Fruit fly (Drosophila melanogaster) whole organism, embryonic: ENCODE measurements around the gene CG13117.

Source experiments
- Atf6 ChIP-seq: fragments of 200-800 bp; sonication (Bioruptor generic); IDR thresholded peaks from 2 replicates; pipeline ENCODE4 v1.3.6; 2022; ENCODE audit warnings: missing biosample characterization, missing genetic modification characterization
- Bgb ChIP-seq: fragments of 200-800 bp; sonication (Bioruptor generic); IDR thresholded peaks from 2 replicates; pipeline ENCODE4 v1.3.6; 2022; ENCODE audit warnings: missing biosample characterization, missing genetic modification characterization; ENCODE audit not compliant: partially characterized antibody
- CG10209 ChIP-seq: fragments of 200-800 bp; sonication (Bioruptor generic); optimal IDR thresholded peaks from 3 replicates; lab custom pipeline; 2017; ENCODE audit warnings: missing biosample characterization, mild to moderate bottlenecking, missing genetic modification characterization, missing genetic modification reagents
- CG11093 ChIP-seq: fragments of 200-800 bp; sonication (Bioruptor generic); IDR thresholded peaks from 3 replicates; pipeline ENCODE4 v1.3.6; 2022; ENCODE audit warnings: missing biosample characterization, missing genetic modification characterization
- CG11247 ChIP-seq: fragments of 200-800 bp; sonication (Bioruptor generic); IDR thresholded peaks from 2 replicates; pipeline ENCODE4 v1.3.6; 2022; ENCODE audit warnings: missing biosample characterization, missing genetic modification characterization
- CG12219 ChIP-seq: fragments of 200-800 bp; sonication (Bioruptor generic); optimal IDR thresholded peaks from 3 replicates; lab custom pipeline; 2018; ENCODE audit warnings: missing biosample characterization, mild to moderate bottlenecking, missing genetic modification characterization
- CG14860 ChIP-seq: fragments of 200-800 bp; sonication (Bioruptor generic); IDR thresholded peaks from 3 replicates; pipeline ENCODE4 v1.3.6; 2022; ENCODE audit warnings: missing biosample characterization, missing genetic modification characterization; ENCODE audit not compliant: partially characterized antibody
- CG15073 ChIP-seq: fragments of 200-800 bp; sonication (Bioruptor generic); optimal IDR thresholded peaks from 2 replicates; lab custom pipeline; 2016; ENCODE audit warnings: missing biosample characterization, missing genetic modification characterization
- CG15479 ChIP-seq: fragments of 200-800 bp; sonication (Bioruptor generic); optimal IDR thresholded peaks from 3 replicates; lab custom pipeline; 2019; ENCODE audit warnings: missing biosample characterization, mild to moderate bottlenecking, missing genetic modification characterization, moderate library complexity
- CG1603 ChIP-seq: fragments of 200-800 bp; sonication (Bioruptor generic); optimal IDR thresholded peaks from 2 replicates; lab custom pipeline; 2019; ENCODE audit warnings: missing biosample characterization, mild to moderate bottlenecking, missing genetic modification characterization, moderate library complexity
- CG16815 ChIP-seq: fragments of 200-800 bp; sonication (Bioruptor generic); optimal IDR thresholded peaks from 3 replicates; lab custom pipeline; 2017; ENCODE audit warnings: missing biosample characterization, mild to moderate bottlenecking, missing genetic modification characterization
- CG17385 ChIP-seq: fragments of 200-800 bp; sonication (Bioruptor generic); optimal IDR thresholded peaks from 3 replicates; lab custom pipeline; 2018; ENCODE audit warnings: missing biosample characterization, mild to moderate bottlenecking, missing genetic modification characterization
- CG17912 ChIP-seq: fragments of 200-800 bp; sonication (Bioruptor generic); optimal IDR thresholded peaks from 2 replicates; lab custom pipeline; 2018; ENCODE audit warnings: missing biosample characterization, mild to moderate bottlenecking, missing genetic modification characterization
- CG31224 ChIP-seq: fragments of 200-800 bp; sonication (Bioruptor generic); IDR thresholded peaks from 2 replicates; pipeline ENCODE4 v1.3.6; 2022; ENCODE audit warnings: missing biosample characterization, missing genetic modification characterization
- CG3281 ChIP-seq: fragments of 200-800 bp; sonication (Bioruptor generic); optimal IDR thresholded peaks from 3 replicates; lab custom pipeline; 2017; ENCODE audit warnings: missing biosample characterization, mild to moderate bottlenecking, missing genetic modification characterization
- CG34376 ChIP-seq: fragments of 200-800 bp; sonication (Bioruptor generic); optimal IDR thresholded peaks from 2 replicates; lab custom pipeline; 2018; ENCODE audit warnings: missing biosample characterization, mild to moderate bottlenecking, missing genetic modification characterization
- CG3838 ChIP-seq: fragments of 200-800 bp; sonication (Bioruptor generic); optimal IDR thresholded peaks from 3 replicates; lab custom pipeline; 2016; ENCODE audit warnings: missing biosample characterization, missing genetic modification characterization
- CG4404 ChIP-seq: fragments of 200-800 bp; sonication (Bioruptor generic); IDR thresholded peaks from 2 replicates; pipeline ENCODE4 v1.3.6; 2022; ENCODE audit warnings: missing biosample characterization, missing genetic modification characterization
- CG4617 ChIP-seq: fragments of 200-800 bp; sonication (Bioruptor generic); optimal IDR thresholded peaks from 3 replicates; lab custom pipeline; 2016; ENCODE audit warnings: missing biosample characterization, missing genetic modification characterization, borderline replicate concordance
- CG7963 ChIP-seq: fragments of 200-800 bp; sonication (Bioruptor generic); IDR thresholded peaks from 3 replicates; pipeline ENCODE4 v1.3.6; 2022; ENCODE audit warnings: missing biosample characterization, missing genetic modification characterization; ENCODE audit not compliant: partially characterized antibody
- CG8089 ChIP-seq: fragments of 200-800 bp; sonication (Bioruptor generic); optimal IDR thresholded peaks from 3 replicates; lab custom pipeline; 2016; ENCODE audit warnings: missing biosample characterization, missing genetic modification characterization
- CG9932 ChIP-seq: fragments of 200-800 bp; sonication (Bioruptor generic); IDR thresholded peaks from 2 replicates; pipeline ENCODE4 v1.3.6; 2022; ENCODE audit warnings: missing biosample characterization, missing genetic modification characterization
- Fer2 ChIP-seq: fragments of 200-800 bp; sonication (Bioruptor generic); optimal IDR thresholded peaks from 2 replicates; lab custom pipeline; 2018; ENCODE audit warnings: missing biosample characterization, mild to moderate bottlenecking, missing genetic modification characterization, moderate library complexity
- GATAe ChIP-seq: fragments of 200-800 bp; sonication (Bioruptor generic); conservative IDR thresholded peaks from 2 replicates; pipeline ENCODE4 v1.3.6; 2022; ENCODE audit warnings: missing biosample characterization, missing genetic modification characterization
- Hr39 ChIP-seq: fragments of >200 bp; optimal IDR thresholded peaks from 2 replicates; lab custom pipeline; 2017
- Kr ChIP-seq: fragments of 200-800 bp; sonication (Bioruptor generic); optimal IDR thresholded peaks from 2 replicates; lab custom pipeline; 2017; ENCODE audit warnings: missing biosample characterization, mild to moderate bottlenecking, missing genetic modification characterization
- Lhr ChIP-seq: fragments of 200-800 bp; sonication (Bioruptor generic); optimal IDR thresholded peaks from 3 replicates; lab custom pipeline; 2017; ENCODE audit warnings: mild to moderate bottlenecking, missing biosample characterization, missing genetic modification reagents, missing genetic modification characterization
- Max ChIP-seq: fragments of 200-800 bp; sonication (Bioruptor generic); optimal IDR thresholded peaks from 2 replicates; lab custom pipeline; 2016; ENCODE audit warnings: missing biosample characterization, mild to moderate bottlenecking, missing genetic modification characterization
- NfI ChIP-seq: fragments of 200-800 bp; sonication (Bioruptor generic); optimal IDR thresholded peaks from 3 replicates; lab custom pipeline; 2018; ENCODE audit warnings: missing biosample characterization, mild to moderate bottlenecking, missing genetic modification characterization, moderate library complexity
- Rfx ChIP-seq: fragments of 200-800 bp; sonication (Bioruptor generic); IDR thresholded peaks from 2 replicates; pipeline ENCODE4 v1.3.6; 2022; ENCODE audit warnings: missing biosample characterization, missing genetic modification characterization
- Side ChIP-seq: fragments of 200-800 bp; sonication (Bioruptor generic); optimal IDR thresholded peaks from 2 replicates; lab custom pipeline; 2016; ENCODE audit warnings: missing biosample characterization, missing genetic modification characterization
- TFAM ChIP-seq: fragments of 200-800 bp; sonication (Bioruptor generic); optimal IDR thresholded peaks from 2 replicates; lab custom pipeline; 2017; ENCODE audit warnings: missing biosample characterization, missing genetic modification characterization, inconsistent platforms
- Trl ChIP-seq, 3 experiments: fragments of >200 bp in 2 of 3; fragments of 200-800 bp in 1 of 3; sonication (Bioruptor generic) in 1 of 3; optimal IDR thresholded peaks; 2 replicates in 1 of 3; 3 replicates in 2 of 3; lab custom pipeline; 2016 to 2017; ENCODE audit warnings: missing biosample characterization in 1 of 3, missing genetic modification characterization in 1 of 3
- amos ChIP-seq: fragments of 200-800 bp; sonication (Bioruptor generic); IDR thresholded peaks from 2 replicates; pipeline ENCODE4 v1.3.6; 2022; ENCODE audit warnings: missing biosample characterization, missing genetic modification characterization; ENCODE audit not compliant: partially characterized antibody
- ap ChIP-seq: fragments of 200-800 bp; sonication (Bioruptor generic); IDR thresholded peaks from 2 replicates; pipeline ENCODE4 v1.3.6; 2022; ENCODE audit warnings: missing biosample characterization, missing genetic modification characterization
- cg ChIP-seq: fragments of 200-800 bp; sonication (Bioruptor generic); optimal IDR thresholded peaks from 3 replicates; lab custom pipeline; 2019; ENCODE audit warnings: missing biosample characterization, mild to moderate bottlenecking, missing genetic modification characterization, moderate library complexity
- chif ChIP-seq, 2 experiments: fragments of 200-800 bp; sonication (Bioruptor generic); optimal IDR thresholded peaks; 3 replicates each; lab custom pipeline; 2016; ENCODE audit warnings: missing biosample characterization in 2 of 2, missing genetic modification characterization in 2 of 2
- chm ChIP-seq: fragments of 200-800 bp; sonication (Bioruptor generic); IDR thresholded peaks from 2 replicates; pipeline ENCODE4 v1.3.6; 2022; ENCODE audit warnings: missing biosample characterization, missing genetic modification characterization
- dmrt99B ChIP-seq: fragments of 200-800 bp; sonication (Bioruptor generic); optimal IDR thresholded peaks from 2 replicates; lab custom pipeline; 2018; ENCODE audit warnings: missing biosample characterization, mild to moderate bottlenecking, missing genetic modification characterization, moderate library complexity
- grn ChIP-seq: fragments of 200-800 bp; sonication (Bioruptor generic); optimal IDR thresholded peaks from 3 replicates; lab custom pipeline; 2017; ENCODE audit warnings: missing biosample characterization, missing genetic modification characterization
- hth ChIP-seq: fragments of >200 bp; optimal IDR thresholded peaks from 2 replicates; lab custom pipeline; 2017; ENCODE audit warnings: inconsistent platforms
- nerfin-1 ChIP-seq: fragments of 200-800 bp; sonication (Bioruptor generic); optimal IDR thresholded peaks from 3 replicates; lab custom pipeline; 2019; ENCODE audit warnings: missing biosample characterization, mild to moderate bottlenecking, missing genetic modification characterization, moderate library complexity
- org-1 ChIP-seq: fragments of 200-800 bp; sonication (Bioruptor generic); optimal IDR thresholded peaks from 2 replicates; lab custom pipeline; 2017; ENCODE audit warnings: missing biosample characterization, missing genetic modification characterization
- prd ChIP-seq, 3 experiments: fragments of >200 bp in 2 of 3; fragments of 200-800 bp in 1 of 3; sonication (Bioruptor generic) in 1 of 3; optimal IDR thresholded peaks in 2 of 3; IDR thresholded peaks in 1 of 3; 2 replicates in 2 of 3; 3 replicates in 1 of 3; pipeline versions ENCODE4 v1.3.6 to Lab custom; 2017 to 2022; ENCODE audit warnings: missing biosample characterization in 1 of 3, missing genetic modification characterization in 1 of 3
- repo ChIP-seq: fragments of 200-800 bp; sonication (Bioruptor generic); optimal IDR thresholded peaks from 2 replicates; lab custom pipeline; 2016; ENCODE audit warnings: missing biosample characterization, missing genetic modification characterization
- rib ChIP-seq: fragments of 200-800 bp; sonication (Bioruptor generic); IDR thresholded peaks from 2 replicates; pipeline ENCODE4 v1.3.6; 2022; ENCODE audit warnings: missing biosample characterization, missing genetic modification characterization
- sens-2 ChIP-seq: fragments of 200-800 bp; sonication (Bioruptor generic); IDR thresholded peaks from 2 replicates; pipeline ENCODE4 v1.3.6; 2022; ENCODE audit warnings: missing biosample characterization, missing genetic modification characterization
- tin ChIP-seq: fragments of 200-800 bp; sonication (Bioruptor generic); optimal IDR thresholded peaks from 3 replicates; lab custom pipeline; 2016; ENCODE audit warnings: missing biosample characterization, missing genetic modification characterization
- tll ChIP-seq, 2 experiments: fragments of 200-800 bp in 1 of 2; fragments of >200 bp in 1 of 2; sonication (Bioruptor generic) in 1 of 2; optimal IDR thresholded peaks; 2 replicates each; lab custom pipeline; 2017 to 2019; ENCODE audit warnings: missing biosample characterization in 2 of 2, missing genetic modification characterization in 2 of 2, mild to moderate bottlenecking in 1 of 2, moderate library complexity in 1 of 2
- twi ChIP-seq: fragments of 200-800 bp; optimal IDR thresholded peaks from 2 replicates; lab custom pipeline; 2019; ENCODE audit warnings: missing biosample characterization, mild to moderate bottlenecking, missing genetic modification characterization, moderate library complexity

CG13117 gene

dm6 chr2L:9779147-9779546 lies 42.7 kb downstream of the CG13117 start (continued):
- TF ChIP-seq CG8089 (GFP tag; lab: Kevin White, UChicago) (no peak), sens-2 (GFP tag; lab: Robert Waterston, UW) (no peak), rib (GFP tag; lab: Robert Waterston, UW) (no peak), CG4617 (GFP tag; lab: Kevin White, UChicago) (no peak), CG1603 (peak; percentile 5), GATAe (GFP tag; lab: Robert Waterston, UW) (no peak), twi (tag; lab: Kevin White, UChicago) (no peak), Hr39 (lab: Kevin White, UChicago) (no peak), cg (no peak), CG34376 (no peak), CG10209 (GFP tag; lab: Kevin White, UChicago) (no peak), repo (GFP tag; lab: Kevin White, UChicago) (no peak), CG3281 (peak; percentile 44), Max (GFP tag; lab: Kevin White, UChicago) (no peak), ap (GFP tag; lab: Robert Waterston, UW) (no peak), Kr (GFP tag; lab: Kevin White, UChicago) (no peak), grn (no peak), CG15479 (no peak), CG11093 (GFP tag; lab: Robert Waterston, UW) (no peak), CG9932 (GFP tag; lab: Robert Waterston, UW) (peak; percentile 55; the same call in 1 of the 2 replicates), Rfx (GFP tag; lab: Robert Waterston, UW) (peak; percentile 52), dmrt99B (tag; lab: Kevin White, UChicago) (no peak), CG14860 (no peak), prd (optimal IDR thresholded peaks at IDR 0.05; lab: Kevin White, UChicago) (no peak), prd (GFP tag; IDR thresholded peaks at IDR 0.05; lab: Robert Waterston, UW) (no peak), org-1 (GFP tag; lab: Kevin White, UChicago) (no peak), Bgb (GFP tag; lab: Robert Waterston, UW) (no peak), NfI (GFP tag; lab: Kevin White, UChicago) (no peak), CG12219 (GFP tag; lab: Kevin White, UChicago) (no peak), TFAM (GFP tag; lab: Kevin White, UChicago) (no peak), chm (GFP tag; lab: Robert Waterston, UW) (no peak), Fer2 (tag; lab: Kevin White, UChicago) (no peak), CG17912 (GFP tag; lab: Kevin White, UChicago) (no peak), CG7963 (GFP tag; lab: Robert Waterston, UW) (no peak), CG31224 (GFP tag; lab: Robert Waterston, UW) (no peak), chif (GFP tag; optimal IDR thresholded peaks at IDR 0.05; lab: Kevin White, UChicago) (peak in 1 of 2 experiments; percentile 32), nerfin-1 (no peak), hth (lab: Kevin White, UChicago) (no peak), Trl (optimal IDR thresholded peaks at IDR 0.05; lab: Kevin White, UChicago) (no peak), Trl (GFP tag; optimal IDR thresholded peaks at IDR 0.05; lab: Kevin White, UChicago) (no peak), amos (GFP tag; lab: Robert Waterston, UW) (no peak), Side (GFP tag; lab: Kevin White, UChicago) (no peak), CG16815 (peak; percentile 3), tin (no peak), CG11247 (GFP tag; lab: Robert Waterston, UW) (0 out of 2 replicates have a peak, but pooled peaks have one; percentile 13), CG3838 (GFP tag; lab: Kevin White, UChicago) (no peak), Atf6 (GFP tag; lab: Robert Waterston, UW) (peak; percentile 67), tll (GFP tag; optimal IDR thresholded peaks at IDR 0.05; lab: Kevin White, UChicago) (no peak), CG4404 (GFP tag; lab: Robert Waterston, UW) (no peak), Lhr (GFP tag; lab: Kevin White, UChicago) (no peak), CG17385 (GFP tag; lab: Kevin White, UChicago) (peak; percentile 16), CG15073 (GFP tag; lab: Kevin White, UChicago) (no peak)
